Worm (Caenorhabditis elegans) whole organism, L4 larva: ENCODE measurements around the gene T24D3.2.

Experiments
- F37D6.2 ChIP-seq: sonication (generic microtip); optimal IDR thresholded peaks from 2 replicates; lab custom pipeline; 2016; ENCODE audit warnings: mild to moderate bottlenecking, missing genetic modification characterization, missing compliant biosample characterization
- F44E2.7 ChIP-seq: fragments of 200-800 bp; sonication (Bioruptor generic); IDR thresholded peaks from 2 replicates; pipeline ENCODE4 v2.1.2; 2022; ENCODE audit warnings: missing genetic modification characterization, missing compliant biosample characterization
- F49E8.2 ChIP-seq: sonication (generic microtip); optimal IDR thresholded peaks from 2 replicates; lab custom pipeline; 2016; ENCODE audit warnings: missing compliant biosample characterization, mild to moderate bottlenecking, missing genetic modification characterization, borderline replicate concordance
- T26A8.4 ChIP-seq: fragments of 200-800 bp; sonication (Bioruptor generic); IDR thresholded peaks from 2 replicates; pipeline ENCODE4 v1.3.6; 2022; ENCODE audit warnings: missing genetic modification characterization, missing compliant biosample characterization
- Y48G9A.11 ChIP-seq: fragments of 200-800 bp; sonication (Bioruptor generic); IDR thresholded peaks from 2 replicates; pipeline ENCODE4 v1.3.6; 2022; ENCODE audit warnings: missing genetic modification reagents, missing genetic modification characterization, missing compliant biosample characterization
- ZK337.2 ChIP-seq: fragments of 200-800 bp; sonication (Bioruptor generic); IDR thresholded peaks from 2 replicates; pipeline ENCODE4 v1.3.6; 2022; ENCODE audit warnings: missing genetic modification reagents, missing genetic modification characterization, missing compliant biosample characterization
- ZK546.5 ChIP-seq, 2 experiments: sonication (generic microtip); optimal IDR thresholded peaks; 2 replicates each; lab custom pipeline; 2017; ENCODE audit warnings: missing biosample characterization in 2 of 2, missing genetic modification characterization in 2 of 2
- aha-1 ChIP-seq: fragments of 150-350 bp; peaks from one replicate; lab custom pipeline; 2014; ENCODE audit warnings: missing biosample characterization, missing genetic modification characterization
- aly-2 ChIP-seq: sonication (generic microtip); optimal IDR thresholded peaks from 2 replicates; lab custom pipeline; 2018; ENCODE audit warnings: missing biosample characterization, missing genetic modification characterization
- ceh-20 ChIP-seq: fragments of 200-800 bp; sonication (Bioruptor generic); IDR thresholded peaks from 2 replicates; pipeline ENCODE4 v1.3.6; 2022; ENCODE audit warnings: missing genetic modification reagents, missing genetic modification characterization, missing compliant biosample characterization
- ceh-44 ChIP-seq: fragments of 200-800 bp; sonication (Bioruptor generic); IDR thresholded peaks from 2 replicates; pipeline ENCODE4 v1.3.6; 2022; ENCODE audit warnings: missing genetic modification reagents, missing genetic modification characterization, missing compliant biosample characterization
- ctbp-1 ChIP-seq: fragments of 200-800 bp; sonication (Bioruptor generic); IDR thresholded peaks from 2 replicates; pipeline ENCODE4 v1.3.6; 2022; ENCODE audit warnings: missing genetic modification reagents, missing genetic modification characterization, missing compliant biosample characterization
- daf-16 ChIP-seq, 3 experiments: sonication (generic microtip); optimal IDR thresholded peaks; 2 replicates each; lab custom pipeline; 2016 to 2017; ENCODE audit warnings: missing genetic modification characterization in 3 of 3, missing genetic modification reagents in 3 of 3, mild to moderate bottlenecking in 2 of 3, missing compliant biosample characterization in 2 of 3, missing biosample characterization in 1 of 3, moderate library complexity in 1 of 3
- daf-8 ChIP-seq: fragments of 200-800 bp; sonication (Bioruptor generic); IDR thresholded peaks from 2 replicates; pipeline ENCODE4 v1.3.6; 2022; ENCODE audit warnings: missing genetic modification characterization, missing compliant biosample characterization
- dmd-6 ChIP-seq: fragments of 200-800 bp; sonication (Bioruptor generic); IDR thresholded peaks from 2 replicates; pipeline ENCODE4 v1.3.6; 2022; ENCODE audit warnings: missing genetic modification reagents, missing genetic modification characterization, missing compliant biosample characterization
- duxl-1 ChIP-seq: sonication (generic microtip); optimal IDR thresholded peaks from 2 replicates; lab custom pipeline; 2016; ENCODE audit warnings: mild to moderate bottlenecking, missing genetic modification characterization, moderate library complexity, missing compliant biosample characterization; ENCODE audit not compliant: poor library complexity
- dve-1 ChIP-seq: sonication (generic microtip); optimal IDR thresholded peaks from 2 replicates; lab custom pipeline; 2017; ENCODE audit warnings: antibody characterized with exemption, mild to moderate bottlenecking, missing genetic modification characterization, missing compliant biosample characterization; ENCODE audit not compliant: insufficient read depth
- egl-43 ChIP-seq: fragments of 200-800 bp; sonication (Bioruptor generic); IDR thresholded peaks from 2 replicates; pipeline ENCODE4 v1.3.6; 2022; ENCODE audit warnings: missing genetic modification reagents, missing genetic modification characterization, missing compliant biosample characterization
- gei-8 ChIP-seq: fragments of 200-800 bp; sonication (Bioruptor generic); optimal IDR thresholded peaks from 2 replicates; lab custom pipeline; 2018; ENCODE audit warnings: mild to moderate bottlenecking, missing genetic modification characterization, missing compliant biosample characterization
- hif-1 ChIP-seq, 2 experiments: sonication (generic microtip); optimal IDR thresholded peaks; 2 replicates each; lab custom pipeline; 2016 to 2017; ENCODE audit warnings: missing compliant biosample characterization in 2 of 2, missing genetic modification characterization in 2 of 2, missing genetic modification reagents in 2 of 2, missing genotype in 2 of 2, mild to moderate bottlenecking in 1 of 2
- hlh-11 ChIP-seq: fragments of 200-800 bp; sonication (Bioruptor generic); optimal IDR thresholded peaks from 2 replicates; lab custom pipeline; 2018; ENCODE audit warnings: mild to moderate bottlenecking, missing genetic modification characterization, missing compliant biosample characterization
- hlh-30 ChIP-seq: sonication (generic microtip); optimal IDR thresholded peaks from 2 replicates; lab custom pipeline; 2017; ENCODE audit warnings: antibody characterized with exemption, mild to moderate bottlenecking, missing genetic modification characterization, missing compliant biosample characterization; ENCODE audit not compliant: insufficient read depth
- jun-1 ChIP-seq: fragments of 150-350 bp; optimal IDR thresholded peaks from 2 replicates; lab custom pipeline; 2014; ENCODE audit warnings: missing biosample characterization, missing genetic modification reagents, missing genetic modification characterization
- lim-7 ChIP-seq: fragments of 200-800 bp; sonication (Bioruptor generic); IDR thresholded peaks from 2 replicates; pipeline ENCODE4 v1.3.6; 2022; ENCODE audit warnings: missing genetic modification characterization, missing compliant biosample characterization
- lin-13 ChIP-seq: fragments of 150-350 bp; optimal IDR thresholded peaks from 2 replicates; lab custom pipeline; 2014; ENCODE audit warnings: missing biosample characterization, missing genetic modification reagents, missing genetic modification characterization
- lin-29 ChIP-seq: fragments of 200-800 bp; sonication (Bioruptor generic); IDR thresholded peaks from 2 replicates; pipeline ENCODE4 v1.3.6; 2022; ENCODE audit warnings: missing genetic modification reagents, missing genetic modification characterization, missing compliant biosample characterization
- lin-38 ChIP-seq: fragments of 200-800 bp; sonication (Bioruptor generic); IDR thresholded peaks from 2 replicates; pipeline ENCODE4 v1.3.6; 2022; ENCODE audit warnings: missing genetic modification reagents, missing genetic modification characterization, missing compliant biosample characterization
- lin-39 ChIP-seq: fragments of 150-350 bp; optimal IDR thresholded peaks from 2 replicates; lab custom pipeline; 2014; ENCODE audit warnings: missing biosample characterization, missing genetic modification reagents, missing genetic modification characterization
- lsy-2 ChIP-seq, 2 experiments: fragments of 150-350 bp in 1 of 2; sonication (generic microtip) in 1 of 2; optimal IDR thresholded peaks; 2 replicates each; lab custom pipeline; 2014 to 2017; ENCODE audit warnings: missing biosample characterization in 2 of 2, missing genetic modification characterization in 2 of 2
- mes-2 ChIP-seq: sonication (generic microtip); optimal IDR thresholded peaks from 2 replicates; lab custom pipeline; 2016; ENCODE audit warnings: missing genotype, mild to moderate bottlenecking, missing genetic modification characterization, missing compliant biosample characterization; ENCODE audit not compliant: poor library complexity, severe bottlenecking
- nhr-11 ChIP-seq: fragments of 150-350 bp; optimal IDR thresholded peaks from 2 replicates; lab custom pipeline; 2014; ENCODE audit warnings: missing biosample characterization, missing genetic modification characterization
- nhr-237 ChIP-seq: sonication (generic microtip); optimal IDR thresholded peaks from 2 replicates; lab custom pipeline; 2017; ENCODE audit warnings: missing biosample characterization, missing genetic modification characterization
- nhr-28 ChIP-seq: fragments of 150-350 bp; optimal IDR thresholded peaks from 2 replicates; lab custom pipeline; 2014; ENCODE audit warnings: missing biosample characterization, missing genetic modification characterization
- nhr-48 ChIP-seq: sonication (generic microtip); optimal IDR thresholded peaks from 2 replicates; lab custom pipeline; 2016; ENCODE audit warnings: mild to moderate bottlenecking, missing genetic modification characterization, missing compliant biosample characterization
- nhr-6 ChIP-seq: fragments of 150-350 bp; optimal IDR thresholded peaks from 2 replicates; lab custom pipeline; 2014; ENCODE audit warnings: missing biosample characterization, missing genetic modification characterization
- nhr-76 ChIP-seq: fragments of 150-350 bp; optimal IDR thresholded peaks from 2 replicates; lab custom pipeline; 2014; ENCODE audit warnings: missing biosample characterization, missing genetic modification characterization
- php-3 ChIP-seq: fragments of 200-800 bp; sonication (Bioruptor generic); IDR thresholded peaks from 2 replicates; pipeline ENCODE4 v1.3.6; 2022; ENCODE audit warnings: missing genetic modification reagents, missing genetic modification characterization, missing compliant biosample characterization
- pqm-1 ChIP-seq: sonication (generic microtip); optimal IDR thresholded peaks from 2 replicates; lab custom pipeline; 2017; ENCODE audit warnings: missing biosample characterization, missing genetic modification characterization
- rbr-2 ChIP-seq: sonication (generic microtip); optimal IDR thresholded peaks from 2 replicates; lab custom pipeline; 2016; ENCODE audit warnings: missing genotype, missing genetic modification characterization, missing compliant biosample characterization
- saeg-2 ChIP-seq: fragments of 200-800 bp; sonication (Bioruptor generic); IDR thresholded peaks from 2 replicates; pipeline ENCODE4 v1.3.6; 2022; ENCODE audit warnings: missing genetic modification reagents, missing genetic modification characterization, missing compliant biosample characterization
- skn-1 ChIP-seq: fragments of 150-350 bp; optimal IDR thresholded peaks from 2 replicates; lab custom pipeline; 2014; ENCODE audit warnings: missing biosample characterization, missing genetic modification characterization
- unc-130 ChIP-seq: sonication (generic microtip); optimal IDR thresholded peaks from 2 replicates; lab custom pipeline; 2016; ENCODE audit warnings: missing genetic modification reagents, missing genetic modification characterization, missing compliant biosample characterization
- unc-39 ChIP-seq: sonication (generic microtip); optimal IDR thresholded peaks from 2 replicates; lab custom pipeline; 2017; ENCODE audit warnings: missing biosample characterization, missing genetic modification characterization
- zfp-2 ChIP-seq: sonication (generic microtip); optimal IDR thresholded peaks from 2 replicates; lab custom pipeline; 2016; ENCODE audit warnings: mild to moderate bottlenecking, missing genetic modification characterization, missing compliant biosample characterization
- zfp-3 ChIP-seq: fragments of 200-800 bp; sonication (Bioruptor generic); conservative IDR thresholded peaks from 2 replicates; pipeline ENCODE4 v1.3.6; 2022; ENCODE audit warnings: missing genetic modification reagents, missing genetic modification characterization, missing compliant biosample characterization
- zip-11 ChIP-seq: fragments of 200-800 bp; sonication (Bioruptor generic); IDR thresholded peaks from 2 replicates; pipeline ENCODE4 v1.3.6; 2022; ENCODE audit warnings: missing genetic modification characterization, missing compliant biosample characterization

T24D3.2 gene

ce11 chrX:12434086-12434485, 8.6 kb downstream of the T24D3.2 start, which contains the start of gene tsct-1:
tsct-1 (plus strand) TSS chrX:12434097.
- TF ChIP-seq hlh-30 (tag; lab: Kevin White, UChicago), result peak; percentile 61
- no peak for TF ChIP-seq egl-43 (GFP tag; lab: Robert Waterston, UW)
- TF ChIP-seq dve-1 (tag; lab: Kevin White, UChicago), result peak; percentile 46
- no peak for TF ChIP-seq lsy-2 (tag; optimal IDR thresholded peaks at IDR 0.05; lab: Kevin White, UChicago)
- no peak for TF ChIP-seq pqm-1 (tag; lab: Kevin White, UChicago)
- TF ChIP-seq hlh-11 (tag; lab: Kevin White, UChicago), result peak; percentile 37
- TF ChIP-seq F37D6.2 (tag; lab: Kevin White, UChicago), result no peak
- TF ChIP-seq F49E8.2, result no peak
- TF ChIP-seq zfp-3 (GFP tag; lab: Robert Waterston, UW), result no peak
- TF ChIP-seq F44E2.7 (GFP tag; lab: Robert Waterston, UW), result no peak
- no peak for TF ChIP-seq unc-39 (tag; lab: Kevin White, UChicago)
- no peak for TF ChIP-seq zfp-2 (tag; lab: Kevin White, UChicago)
- no peak for TF ChIP-seq nhr-11 (tag; lab: Kevin White, UChicago)
- TF ChIP-seq rbr-2 (tag; lab: Kevin White, UChicago), result no peak
- TF ChIP-seq skn-1 (tag; lab: Kevin White, UChicago), result no peak
- TF ChIP-seq ctbp-1 (GFP tag; lab: Robert Waterston, UW), result no peak

ce11 chrX:12435246-12435645, 9.7 kb downstream of the T24D3.2 start:
- peak; percentile 70 for TF ChIP-seq nhr-28 (tag; lab: Kevin White, UChicago)
- no peak for TF ChIP-seq lin-13 (GFP tag; lab: Kevin White, UChicago)
- TF ChIP-seq hlh-11 (tag; lab: Kevin White, UChicago), result peak; percentile 22
- TF ChIP-seq hlh-30 (tag; lab: Kevin White, UChicago), result peak; percentile 65
- no peak for TF ChIP-seq saeg-2 (GFP tag; lab: Robert Waterston, UW)
- TF ChIP-seq nhr-6, result peak; percentile 56
- TF ChIP-seq pqm-1 (tag; lab: Kevin White, UChicago), result peak; percentile 57
- TF ChIP-seq daf-16 (GFP tag; optimal IDR thresholded peaks at IDR 0.05; lab: Kevin White, UChicago), result no peak
- TF ChIP-seq daf-16 (tag; optimal IDR thresholded peaks at IDR 0.05; lab: Kevin White, UChicago), result peak; percentile 64
- TF ChIP-seq lin-38 (GFP tag; lab: Robert Waterston, UW), result no peak
- peak in 1 of 2 experiments; percentile 8 for TF ChIP-seq hif-1 (tag; optimal IDR thresholded peaks at IDR 0.05; lab: Kevin White, UChicago)
- TF ChIP-seq dmd-6 (GFP tag; lab: Robert Waterston, UW), result peak; percentile 24; the same call in 1 of the 2 replicates
- peak; percentile 32 for TF ChIP-seq aha-1
- TF ChIP-seq gei-8, result no peak

- TF ChIP-seq F37D6.2 (tag; lab: Kevin White, UChicago), result no peak
- no peak for TF ChIP-seq lin-39
- TF ChIP-seq mes-2, result no peak
- no peak for TF ChIP-seq lin-29 (GFP tag; lab: Robert Waterston, UW)
- no peak for TF ChIP-seq ceh-44 (GFP tag; lab: Robert Waterston, UW)
- TF ChIP-seq jun-1 (tag; lab: Kevin White, UChicago), result no peak
- no peak for TF ChIP-seq T26A8.4 (GFP tag; lab: Robert Waterston, UW)
- TF ChIP-seq ZK546.5 (tag; optimal IDR thresholded peaks at IDR 0.05; lab: Kevin White, UChicago), result no peak
- TF ChIP-seq F44E2.7 (GFP tag; lab: Robert Waterston, UW), result no peak
- TF ChIP-seq hlh-30 (tag; lab: Kevin White, UChicago), result peak; percentile 11
- no peak for TF ChIP-seq F49E8.2
- TF ChIP-seq nhr-237 (tag; lab: Kevin White, UChicago), result no peak
- no peak for TF ChIP-seq nhr-76 (tag; lab: Kevin White, UChicago)
- no peak for TF ChIP-seq ZK337.2 (GFP tag; lab: Robert Waterston, UW)
- TF ChIP-seq lsy-2 (tag; optimal IDR thresholded peaks at IDR 0.05; lab: Kevin White, UChicago), result no peak
- peak; percentile 37 for TF ChIP-seq hlh-11 (tag; lab: Kevin White, UChicago)
- TF ChIP-seq aly-2 (tag; lab: Kevin White, UChicago), result no peak
- no peak for TF ChIP-seq lin-38 (GFP tag; lab: Robert Waterston, UW)
- TF ChIP-seq nhr-48 (tag; lab: Kevin White, UChicago), result no peak
- TF ChIP-seq daf-8 (GFP tag; lab: Robert Waterston, UW), result no peak
- no peak for TF ChIP-seq lim-7 (GFP tag; lab: Robert Waterston, UW)
- no peak for TF ChIP-seq Y48G9A.11
- TF ChIP-seq ceh-20, result peak; percentile 81
- no peak for TF ChIP-seq zip-11 (GFP tag; lab: Robert Waterston, UW)
- no peak for TF ChIP-seq duxl-1 (tag; lab: Kevin White, UChicago)
- no peak for TF ChIP-seq zfp-3 (GFP tag; lab: Robert Waterston, UW)
- peak in 1 of 2 experiments; percentile 55 for TF ChIP-seq hif-1 (tag; optimal IDR thresholded peaks at IDR 0.05; lab: Kevin White, UChicago)
- no peak for TF ChIP-seq unc-130
- TF ChIP-seq php-3 (GFP tag; lab: Robert Waterston, UW), result no peak
Measured at ce11 chrX:12436486-12436885, 11.0 kb downstream of the T24D3.2 start.
